Fruit fly (Drosophila melanogaster): ENCODE measurements around the gene C1GalTA.

Gene C1GalTA

DNA sequence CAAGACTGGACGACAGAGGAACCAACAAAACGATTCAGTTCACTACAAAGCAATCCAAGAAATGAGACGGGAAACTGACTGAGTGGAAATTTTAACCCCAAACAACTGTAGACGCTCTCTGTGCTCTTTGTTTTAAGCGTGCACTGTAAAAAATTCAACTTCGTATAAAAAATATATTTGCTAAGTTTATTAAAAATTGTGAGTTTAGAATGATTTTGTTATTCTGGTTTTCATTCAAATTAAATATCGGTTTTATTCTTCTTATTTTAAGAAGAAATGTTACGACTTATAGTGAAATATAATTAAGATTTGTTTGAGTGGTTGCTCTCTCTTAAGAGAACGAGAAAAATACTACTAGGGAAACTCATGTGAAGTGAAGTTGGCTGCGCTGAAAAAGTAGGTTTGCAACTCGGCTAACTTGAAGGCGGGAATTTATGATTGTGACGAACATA is 7.1 kb upstream of the C1GalTA start (continued):
- TF ChIP-seq Oli (tag; optimal IDR thresholded peaks at IDR 0.05) (peak; percentile 91), CG17612 (GFP tag; IDR thresholded peaks at IDR 0.05) (peak; percentile 94), lab (GFP tag; optimal IDR thresholded peaks at IDR 0.05) (peak; percentile 94), Scr (GFP tag; IDR thresholded peaks at IDR 0.05; ENCODE audit: partially characterized antibody) (no peak), sim (GFP tag; IDR thresholded peaks at IDR 0.05) (peak; percentile 97), CG10959 (GFP tag; IDR thresholded peaks at IDR 0.05) (peak; percentile 98), gcm2 (GFP tag; optimal IDR thresholded peaks at IDR 0.05) (peak; percentile 96), CTCF (GFP tag; optimal IDR thresholded peaks at IDR 0.05) (peak; percentile 56), nom (GFP tag; optimal IDR thresholded peaks at IDR 0.05) (no peak), Trl (optimal IDR thresholded peaks at IDR 0.05) (peak; percentile 84 to 97), Trl (GFP tag; optimal IDR thresholded peaks at IDR 0.05) (peak; percentile 97), Adf1 (GFP tag; IDR thresholded peaks at IDR 0.05) (peak; percentile 79), pum (GFP tag; optimal IDR thresholded peaks at IDR 0.05) (peak; percentile 93), CG16815 (GFP tag; optimal IDR thresholded peaks at IDR 0.05) (peak; percentile 94), CG12942 (GFP tag; optimal IDR thresholded peaks at IDR 0.05) (peak; percentile 95), TFAM (GFP tag; optimal IDR thresholded peaks at IDR 0.05) (peak; percentile 79), Hey (tag; optimal IDR thresholded peaks at IDR 0.05) (peak; percentile 44), CG4360 (GFP tag; IDR thresholded peaks at IDR 0.05) (peak; percentile 84), CG12299 (tag; optimal IDR thresholded peaks at IDR 0.05) (peak; percentile 93), Opbp (GFP tag; IDR thresholded peaks at IDR 0.05; ENCODE audit: partially characterized antibody) (peak; percentile 100), Jarid2 (GFP tag; optimal IDR thresholded peaks at IDR 0.05) (peak; percentile 63), trem (tag; optimal IDR thresholded peaks at IDR 0.05) (peak; percentile 92), zf30C (GFP tag; optimal IDR thresholded peaks at IDR 0.05) (peak; percentile 97), CG32772 (GFP tag; IDR thresholded peaks at IDR 0.05) (peak; percentile 98), Camta (GFP tag; optimal IDR thresholded peaks at IDR 0.05) (peak; percentile 98), CG7987 (GFP tag; optimal IDR thresholded peaks at IDR 0.05) (peak; percentile 91), CG12769 (tag; optimal IDR thresholded peaks at IDR 0.05) (peak; percentile 88), CG4854 (GFP tag; optimal IDR thresholded peaks at IDR 0.05) (peak; percentile 84), CG7963 (GFP tag; IDR thresholded peaks at IDR 0.05; ENCODE audit: partially characterized antibody) (no peak), D19B (GFP tag; optimal IDR thresholded peaks at IDR 0.05) (peak; percentile 56), wor (GFP tag; IDR thresholded peaks at IDR 0.05) (peak; percentile 95), CG17568 (GFP tag; optimal IDR thresholded peaks at IDR 0.05) (peak; percentile 88), CG6854 (GFP tag; optimal IDR thresholded peaks at IDR 0.05) (peak; percentile 83), pnt (GFP tag; optimal IDR thresholded peaks at IDR 0.05) (peak; percentile 96), CG7745 (tag; optimal IDR thresholded peaks at IDR 0.05) (peak; percentile 93), Stat92E (GFP tag; optimal IDR thresholded peaks at IDR 0.05) (peak in 1 of 3 experiments; percentile 66), CoRest (tag; optimal IDR thresholded peaks at IDR 0.05) (peak; percentile 93), H15 (GFP tag; IDR thresholded peaks at IDR 0.05) (peak; percentile 98), CG14014 (GFP tag; IDR thresholded peaks at IDR 0.05) (peak; percentile 96), dpn (GFP tag; optimal IDR thresholded peaks at IDR 0.05) (peak; percentile 91 to 97), CG32532 (GFP tag; IDR thresholded peaks at IDR 0.05) (peak; percentile 97), ac (GFP tag; optimal IDR thresholded peaks at IDR 0.05) (peak; percentile 89), croc (GFP tag; conservative IDR thresholded peaks at IDR 0.05) (peak; percentile 96), CG8478 (optimal IDR thresholded peaks at IDR 0.05) (no peak), CG4328 (GFP tag; optimal IDR thresholded peaks at IDR 0.05) (peak; percentile 66), CG12659 (GFP tag; optimal IDR thresholded peaks at IDR 0.05) (peak; percentile 93), CG7556 (GFP tag; optimal IDR thresholded peaks at IDR 0.05) (peak; percentile 96)

All from whole organism, embryonic.